Worm (Caenorhabditis elegans) whole organism, young adult: ENCODE results near the gene asp-17.

Source experiments
- B0035.1 ChIP-seq: sonication (generic microtip); optimal IDR thresholded peaks from 2 replicates; lab custom pipeline; 2016; ENCODE audit warnings: missing genetic modification characterization, mild to moderate bottlenecking, missing compliant biosample characterization, missing genotype, missing genetic modification reagents
- C06A6.2 ChIP-seq: fragments of 200-800 bp; sonication (Bioruptor generic); conservative IDR thresholded peaks from 2 replicates; pipeline ENCODE4 v1.3.6; 2022; ENCODE audit warnings: missing genetic modification characterization, missing compliant biosample characterization
- C17E4.6 ChIP-seq: fragments of 200-800 bp; sonication (Bioruptor generic); IDR thresholded peaks from 2 replicates; pipeline ENCODE4 v1.3.6; 2022; ENCODE audit warnings: missing genetic modification reagents, missing genetic modification characterization, missing compliant biosample characterization
- D2030.7 ChIP-seq: fragments of 200-800 bp; sonication (Bioruptor generic); IDR thresholded peaks from 2 replicates; pipeline ENCODE4 v1.3.6; 2022; ENCODE audit warnings: missing genetic modification reagents, missing genetic modification characterization, missing compliant biosample characterization
- F33H1.4 ChIP-seq: fragments of 200-800 bp; sonication (Bioruptor generic); IDR thresholded peaks from 2 replicates; pipeline ENCODE4 v1.3.6; 2022; ENCODE audit warnings: missing genetic modification reagents, missing genetic modification characterization, missing compliant biosample characterization
- F37B4.10 ChIP-seq: fragments of 200-800 bp; sonication (Bioruptor generic); IDR thresholded peaks from 2 replicates; pipeline ENCODE4 v1.3.6; 2022; ENCODE audit warnings: missing genetic modification characterization, missing compliant biosample characterization
- F39B2.1 ChIP-seq: fragments of 200-800 bp; sonication (Bioruptor generic); IDR thresholded peaks from 2 replicates; pipeline ENCODE4 v1.3.6; 2022; ENCODE audit warnings: missing genetic modification reagents, missing genetic modification characterization, missing compliant biosample characterization
- F49E8.2 ChIP-seq: sonication (generic microtip); optimal IDR thresholded peaks from 3 replicates; lab custom pipeline; 2017; ENCODE audit warnings: missing genetic modification characterization, mild to moderate bottlenecking, missing compliant biosample characterization, antibody characterized with exemption, moderate library complexity; ENCODE audit not compliant: insufficient read depth
- F55B11.4 ChIP-seq: sonication (generic microtip); optimal IDR thresholded peaks from 2 replicates; lab custom pipeline; 2016; ENCODE audit warnings: missing compliant biosample characterization, missing genetic modification characterization, borderline replicate concordance; ENCODE audit not compliant: insufficient read depth
- F57C9.4 ChIP-seq: sonication (generic microtip); optimal IDR thresholded peaks from 2 replicates; lab custom pipeline; 2017; ENCODE audit warnings: mild to moderate bottlenecking, missing genetic modification characterization, missing compliant biosample characterization
- K12H6.12 ChIP-seq: fragments of 200-800 bp; sonication (Bioruptor generic); optimal IDR thresholded peaks from 2 replicates; lab custom pipeline; 2018; ENCODE audit warnings: mild to moderate bottlenecking, missing genetic modification characterization, missing compliant biosample characterization
- Y53F4B.3 ChIP-seq: fragments of 200-800 bp; sonication (Bioruptor generic); IDR thresholded peaks from 2 replicates; pipeline ENCODE4 v1.3.6; 2022; ENCODE audit warnings: missing genetic modification reagents, missing genetic modification characterization, missing compliant biosample characterization
- Y53G8AR.9 ChIP-seq: fragments of 200-800 bp; sonication (Bioruptor generic); conservative IDR thresholded peaks from 2 replicates; pipeline ENCODE4 v1.3.6; 2022; ENCODE audit warnings: missing genetic modification reagents, missing genetic modification characterization, missing compliant biosample characterization
- ZK185.1 ChIP-seq: sonication (generic microtip); optimal IDR thresholded peaks from 2 replicates; lab custom pipeline; 2016; ENCODE audit warnings: mild to moderate bottlenecking, missing genetic modification characterization, missing compliant biosample characterization; ENCODE audit not compliant: poor library complexity, severe bottlenecking
- aptf-2 ChIP-seq: fragments of 200-800 bp; sonication (Bioruptor generic); conservative IDR thresholded peaks from 2 replicates; pipeline ENCODE4 v1.3.6; 2022; ENCODE audit warnings: missing genetic modification reagents, missing genetic modification characterization, missing compliant biosample characterization
- bed-1 ChIP-seq: fragments of 200-800 bp; sonication (Bioruptor generic); IDR thresholded peaks from 2 replicates; pipeline ENCODE4 v1.3.6; 2022; ENCODE audit warnings: missing genetic modification reagents, missing genetic modification characterization, missing compliant biosample characterization
- cebp-1 ChIP-seq, 2 experiments: fragments of 200-800 bp in 1 of 2; sonication (Bioruptor generic) in 1 of 2; sonication (generic microtip) in 1 of 2; IDR thresholded peaks in 1 of 2; optimal IDR thresholded peaks in 1 of 2; 2 replicates each; pipeline versions ENCODE4 v1.3.6 to Lab custom; 2017 to 2022; ENCODE audit warnings: missing compliant biosample characterization in 2 of 2, missing genetic modification characterization in 2 of 2, mild to moderate bottlenecking in 1 of 2, missing genetic modification reagents in 1 of 2, moderate library complexity in 1 of 2
- ceh-100 ChIP-seq: fragments of 200-800 bp; sonication (Bioruptor generic); IDR thresholded peaks from 2 replicates; pipeline ENCODE4 v1.3.6; 2022; ENCODE audit warnings: missing genetic modification reagents, missing genetic modification characterization, missing compliant biosample characterization
- ceh-91 ChIP-seq: fragments of 200-800 bp; sonication (Bioruptor generic); IDR thresholded peaks from 2 replicates; pipeline ENCODE4 v1.3.6; 2022; ENCODE audit warnings: missing genetic modification reagents, missing genetic modification characterization, missing compliant biosample characterization
- dox-1 ChIP-seq: fragments of 200-800 bp; sonication (Bioruptor generic); IDR thresholded peaks from 2 replicates; pipeline ENCODE4 v1.3.6; 2022; ENCODE audit warnings: missing genetic modification reagents, missing genetic modification characterization, missing compliant biosample characterization
- dpl-1 ChIP-seq: fragments of 150-350 bp; optimal IDR thresholded peaks from 2 replicates; lab custom pipeline; 2014; ENCODE audit warnings: missing biosample characterization, missing genetic modification reagents, missing genetic modification characterization
- efl-1 ChIP-seq: fragments of 150-350 bp; optimal IDR thresholded peaks from 2 replicates; lab custom pipeline; 2014; ENCODE audit warnings: missing biosample characterization, missing genetic modification reagents, missing genetic modification characterization
- egl-18 ChIP-seq: fragments of 200-800 bp; sonication (Bioruptor generic); IDR thresholded peaks from 2 replicates; pipeline ENCODE4 v1.3.6; 2022; ENCODE audit warnings: missing genetic modification reagents, missing genetic modification characterization, missing compliant biosample characterization
- fkh-3 ChIP-seq: sonication (generic microtip); optimal IDR thresholded peaks from 2 replicates; lab custom pipeline; 2016; ENCODE audit warnings: mild to moderate bottlenecking, missing genetic modification characterization, missing compliant biosample characterization
- hlh-26 ChIP-seq: fragments of 200-800 bp; sonication (Bioruptor generic); conservative IDR thresholded peaks from 2 replicates; pipeline ENCODE4 v1.3.6; 2022; ENCODE audit warnings: missing genetic modification reagents, missing genetic modification characterization, missing compliant biosample characterization
- hmg-20 ChIP-seq: fragments of 200-800 bp; sonication (Bioruptor generic); IDR thresholded peaks from 2 replicates; pipeline ENCODE4 v1.3.6; 2022; ENCODE audit warnings: missing genetic modification reagents, missing genetic modification characterization, missing compliant biosample characterization
- hsf-1 ChIP-seq: fragments of 200-800 bp; sonication (Bioruptor generic); IDR thresholded peaks from 2 replicates; pipeline ENCODE4 v1.3.6; 2022; ENCODE audit warnings: missing genetic modification reagents, missing genetic modification characterization, missing compliant biosample characterization
- lag-1 ChIP-seq: fragments of 200-800 bp; sonication (Bioruptor generic); IDR thresholded peaks from 2 replicates; pipeline ENCODE4 v1.3.6; 2022; ENCODE audit warnings: missing genetic modification reagents, missing genetic modification characterization, missing compliant biosample characterization
- lin-35 ChIP-seq, 3 experiments: fragments of 150-350 bp in 2 of 3; sonication (generic microtip) in 1 of 3; optimal IDR thresholded peaks; 2 replicates each; lab custom pipeline; 2014 to 2018; ENCODE audit warnings: missing biosample characterization in 3 of 3, missing genetic modification characterization in 3 of 3, missing genetic modification reagents in 3 of 3
- lin-54 ChIP-seq: fragments of 200-800 bp; sonication (Bioruptor generic); optimal IDR thresholded peaks from 2 replicates; lab custom pipeline; 2018; ENCODE audit warnings: mild to moderate bottlenecking, missing genetic modification characterization, missing compliant biosample characterization
- lir-1 ChIP-seq: fragments of 200-800 bp; sonication (Bioruptor generic); conservative IDR thresholded peaks from 2 replicates; pipeline ENCODE4 v1.3.6; 2022; ENCODE audit warnings: missing genetic modification reagents, missing genetic modification characterization, missing compliant biosample characterization
- lsl-1 ChIP-seq: fragments of 200-800 bp; sonication (Bioruptor generic); optimal IDR thresholded peaks from 2 replicates; lab custom pipeline; 2018; ENCODE audit warnings: mild to moderate bottlenecking, missing genetic modification characterization, moderate library complexity, missing compliant biosample characterization
- madf-10 ChIP-seq: sonication (generic microtip); optimal IDR thresholded peaks from 2 replicates; lab custom pipeline; 2016; ENCODE audit warnings: mild to moderate bottlenecking, missing genetic modification characterization, missing compliant biosample characterization
- madf-6 ChIP-seq: fragments of 200-800 bp; sonication (Bioruptor generic); IDR thresholded peaks from 2 replicates; pipeline ENCODE4 v1.3.6; 2022; ENCODE audit warnings: missing genetic modification reagents, missing genetic modification characterization, missing compliant biosample characterization
- mxl-1 ChIP-seq: sonication (generic microtip); optimal IDR thresholded peaks from 2 replicates; lab custom pipeline; 2016; ENCODE audit warnings: missing genetic modification characterization, missing compliant biosample characterization
- nfya-1 ChIP-seq: sonication (generic microtip); optimal IDR thresholded peaks from 2 replicates; lab custom pipeline; 2017; ENCODE audit warnings: antibody characterized with exemption, missing compliant biosample characterization, missing genetic modification characterization, borderline replicate concordance; ENCODE audit not compliant: insufficient read depth
- nfya-2 ChIP-seq: fragments of 200-800 bp; sonication (Bioruptor generic); IDR thresholded peaks from 2 replicates; pipeline ENCODE4 v1.3.6; 2022; ENCODE audit warnings: missing genetic modification reagents, missing genetic modification characterization, missing compliant biosample characterization
- nfyb-1 ChIP-seq: fragments of 200-800 bp; sonication (Bioruptor generic); IDR thresholded peaks from 2 replicates; pipeline ENCODE4 v1.3.6; 2022; ENCODE audit warnings: missing genetic modification reagents, missing genetic modification characterization, missing compliant biosample characterization
- nhr-120 ChIP-seq: fragments of 200-800 bp; sonication (Bioruptor generic); IDR thresholded peaks from 2 replicates; pipeline ENCODE4 v1.3.6; 2022; ENCODE audit warnings: missing genetic modification characterization, missing compliant biosample characterization
- pbrm-1 ChIP-seq: fragments of 200-800 bp; sonication (Bioruptor generic); IDR thresholded peaks from 2 replicates; pipeline ENCODE4 v1.3.6; 2022; ENCODE audit warnings: missing genetic modification reagents, missing genetic modification characterization, missing compliant biosample characterization
- snpc-1.3 ChIP-seq: sonication (generic microtip); optimal IDR thresholded peaks from 2 replicates; lab custom pipeline; 2017; ENCODE audit warnings: missing genetic modification characterization, mild to moderate bottlenecking, missing compliant biosample characterization, antibody characterized with exemption, moderate library complexity, missing genotype, missing genetic modification reagents; ENCODE audit not compliant: insufficient read depth
- snpc-4 ChIP-seq, 5 experiments: fragments of 150-350 bp in 1 of 5; sonication (generic microtip) in 4 of 5; optimal IDR thresholded peaks; 2 replicates each; lab custom pipeline; 2014 to 2018; ENCODE audit warnings: missing genetic modification characterization in 5 of 5, missing biosample characterization in 3 of 5, antibody characterized with exemption in 2 of 5, mild to moderate bottlenecking in 2 of 5, missing compliant biosample characterization in 2 of 5, missing genotype in 2 of 5, moderate library complexity in 2 of 5, missing genetic modification reagents in 1 of 5
- unc-130 ChIP-seq: sonication (generic microtip); optimal IDR thresholded peaks from 2 replicates; lab custom pipeline; 2016; ENCODE audit warnings: missing genetic modification reagents, missing genetic modification characterization, missing compliant biosample characterization
- ztf-22 ChIP-seq: fragments of 200-800 bp; sonication (Bioruptor generic); optimal IDR thresholded peaks from 2 replicates; lab custom pipeline; 2018; ENCODE audit warnings: mild to moderate bottlenecking, missing genetic modification characterization, moderate library complexity, missing compliant biosample characterization
- ztf-25 ChIP-seq: fragments of 200-800 bp; sonication (Bioruptor generic); IDR thresholded peaks from 2 replicates; pipeline ENCODE4 v1.3.6; 2022; ENCODE audit warnings: missing genetic modification reagents, missing genetic modification characterization, missing compliant biosample characterization
- ztf-26 ChIP-seq: sonication (generic microtip); optimal IDR thresholded peaks from 2 replicates; lab custom pipeline; 2017; ENCODE audit warnings: missing genetic modification characterization, missing compliant biosample characterization
- ztf-3 ChIP-seq: fragments of 200-800 bp; sonication (Bioruptor generic); optimal IDR thresholded peaks from 2 replicates; lab custom pipeline; 2018; ENCODE audit warnings: mild to moderate bottlenecking, missing genetic modification characterization, missing compliant biosample characterization

Gene asp-17

ce11 chrV:19001016-19001415 is 36.1 kb downstream of the asp-17 start, which contains the start of gene Y39B6A.34:
Gene Y39B6A.34, plus strand, starts transcription at chrV:19001018.
- 0 out of 2 replicates have a peak, but pooled peaks have one; percentile 15 for TF ChIP-seq D2030.7 (GFP tag; lab: Robert Waterston, UW)
- TF ChIP-seq cebp-1 (GFP tag; IDR thresholded peaks at IDR 0.05; lab: Robert Waterston, UW) = no peak
- TF ChIP-seq cebp-1 (tag; optimal IDR thresholded peaks at IDR 0.05; lab: Kevin White, UChicago) = peak; percentile 55
- TF ChIP-seq F39B2.1 = no peak
- no peak; the same call in 1 of the 2 replicates for TF ChIP-seq lir-1 (GFP tag; lab: Robert Waterston, UW)
- TF ChIP-seq pbrm-1 (GFP tag; lab: Robert Waterston, UW) = 0 out of 2 replicates have a peak, but pooled peaks have one; percentile 25
- TF ChIP-seq ztf-3 (GFP tag; lab: Kevin White, UChicago) = no peak
- TF ChIP-seq ztf-22 (GFP tag; lab: Kevin White, UChicago) = no peak
- TF ChIP-seq F33H1.4 (GFP tag; lab: Robert Waterston, UW) = no peak
- no peak for TF ChIP-seq B0035.1 (tag; lab: Kevin White, UChicago)
- TF ChIP-seq C17E4.6 (GFP tag; lab: Robert Waterston, UW) = no peak
- TF ChIP-seq aptf-2 (GFP tag; lab: Robert Waterston, UW) = no peak
- 0 out of 2 replicates have a peak, but pooled peaks have one; percentile 17 for TF ChIP-seq ceh-91 (GFP tag; lab: Robert Waterston, UW)
- no peak for TF ChIP-seq ceh-100
- no peak for TF ChIP-seq ZK185.1 (tag; lab: Kevin White, UChicago)
- TF ChIP-seq C06A6.2 = no peak
- 0 out of 2 replicates have a peak, but pooled peaks have one; percentile 55 for TF ChIP-seq Y53G8AR.9 (GFP tag; lab: Robert Waterston, UW)
- TF ChIP-seq nfya-1 (tag; lab: Kevin White, UChicago) = no peak
- no peak for TF ChIP-seq lag-1 (GFP tag; lab: Robert Waterston, UW)
- TF ChIP-seq ztf-25 (GFP tag; lab: Robert Waterston, UW) = no peak
- TF ChIP-seq hsf-1 (GFP tag; lab: Robert Waterston, UW) = no peak
- TF ChIP-seq F55B11.4 = no peak
- TF ChIP-seq snpc-4 (GFP tag; optimal IDR thresholded peaks at IDR 0.05; lab: Kevin White, UChicago) = no peak
- TF ChIP-seq snpc-4 (tag; optimal IDR thresholded peaks at IDR 0.05; lab: Kevin White, UChicago) = no peak
- TF ChIP-seq madf-10 (tag; lab: Kevin White, UChicago) = no peak
- no peak for TF ChIP-seq ztf-26
- TF ChIP-seq Y53F4B.3 = no peak
- TF ChIP-seq hlh-26 (GFP tag; lab: Robert Waterston, UW) = no peak
- no peak for TF ChIP-seq dpl-1 (GFP tag; lab: Kevin White, UChicago)
- TF ChIP-seq lsl-1 = no peak
- no peak for TF ChIP-seq F49E8.2 (tag; lab: Kevin White, UChicago)
- no peak for TF ChIP-seq nhr-120
- TF ChIP-seq fkh-3 (tag; lab: Kevin White, UChicago) = no peak
- peak; percentile 71 for TF ChIP-seq K12H6.12 (tag; lab: Kevin White, UChicago)
- TF ChIP-seq bed-1 (GFP tag; lab: Robert Waterston, UW) = no peak
- TF ChIP-seq madf-6 (GFP tag; lab: Robert Waterston, UW) = no peak
- no peak for TF ChIP-seq unc-130 (GFP tag; lab: Kevin White, UChicago)
- peak; percentile 7 for TF ChIP-seq lin-54 (GFP tag; lab: Kevin White, UChicago)
- peak; percentile 56 for TF ChIP-seq dox-1 (GFP tag; lab: Robert Waterston, UW)
- no peak for TF ChIP-seq F57C9.4 (tag; lab: Kevin White, UChicago)
- TF ChIP-seq F37B4.10 (GFP tag; lab: Robert Waterston, UW) = no peak
- TF ChIP-seq snpc-1.3 (tag; lab: Kevin White, UChicago) = peak; percentile 39
- no peak for TF ChIP-seq lin-35 (GFP tag; optimal IDR thresholded peaks at IDR 0.05; lab: Kevin White, UChicago)
- no peak for TF ChIP-seq hmg-20
- TF ChIP-seq nfya-2 (GFP tag; lab: Robert Waterston, UW) = no peak
- TF ChIP-seq egl-18 (GFP tag; lab: Robert Waterston, UW) = no peak
- TF ChIP-seq efl-1 (GFP tag; lab: Kevin White, UChicago) = no peak
- no peak for TF ChIP-seq mxl-1 (tag; lab: Kevin White, UChicago)
- TF ChIP-seq nfyb-1 (GFP tag; lab: Robert Waterston, UW) = no peak
